Fruit fly (Drosophila melanogaster): ENCODE data around the gene CG17919.

DNA sequence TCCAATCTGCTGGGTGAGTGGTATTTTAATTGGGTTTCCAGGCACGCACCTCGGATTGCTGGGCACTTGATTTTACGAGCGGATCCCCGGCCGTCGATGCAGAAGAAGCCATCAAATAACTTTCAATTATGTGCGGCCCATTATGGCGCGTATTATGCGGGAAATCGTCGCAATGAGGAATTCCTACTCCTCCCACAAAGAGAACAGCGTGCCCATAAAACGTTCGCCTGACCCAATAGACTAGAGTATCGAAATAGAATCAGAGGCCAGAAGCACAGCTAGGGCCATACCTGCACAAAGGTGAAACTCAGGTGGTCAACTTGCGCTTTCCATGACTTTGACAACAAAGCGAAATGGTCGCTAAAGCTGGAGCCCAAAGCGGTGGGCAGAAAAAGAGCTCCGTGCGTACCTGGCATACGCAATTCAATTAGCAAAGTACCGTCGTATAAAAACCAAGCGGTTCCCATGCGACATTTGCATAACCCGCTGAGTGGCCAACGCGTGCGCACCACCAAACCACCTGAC is 14.0 kb upstream of the CG17919 start, which contains the start of gene Osi18:
- TF ChIP-seq Myc (optimal IDR thresholded peaks at IDR 0.05) (no peak), ttk (optimal IDR thresholded peaks at IDR 0.05) (no peak), psq (optimal IDR thresholded peaks at IDR 0.05) (no peak), h (optimal IDR thresholded peaks at IDR 0.05) (no peak), insv (optimal IDR thresholded peaks at IDR 0.05) (no peak), Sin3A (optimal IDR thresholded peaks at IDR 0.05) (no peak)

Data from Kc167 (cell line).